Worm (Caenorhabditis elegans): ENCODE measurements around the gene lgc-5.
"Not testable (repeated sequence)": the region's sequence is repeated elsewhere in the genome, so short reads cannot be mapped to it uniquely, and the experiment has no call there.

The lgc-5 gene

ce11 chrIV:8333954-8333987 lies 8.7 kb upstream of the lgc-5 start, which contains the start of gene his-31:
Gene his-31 (minus strand): TSS chrIV:8333983.
- TF ChIP-seq unc-62 (GFP tag; optimal IDR thresholded peaks at IDR 0.05): no peak

ce11 chrIV:8333988-8334863 lies 8.3 kb upstream of the lgc-5 start, which contains the start of gene his-32:
Gene his-32 (plus strand): TSS chrIV:8334305.
- TF ChIP-seq unc-62 (GFP tag; optimal IDR thresholded peaks at IDR 0.05): no peak

DNA sequence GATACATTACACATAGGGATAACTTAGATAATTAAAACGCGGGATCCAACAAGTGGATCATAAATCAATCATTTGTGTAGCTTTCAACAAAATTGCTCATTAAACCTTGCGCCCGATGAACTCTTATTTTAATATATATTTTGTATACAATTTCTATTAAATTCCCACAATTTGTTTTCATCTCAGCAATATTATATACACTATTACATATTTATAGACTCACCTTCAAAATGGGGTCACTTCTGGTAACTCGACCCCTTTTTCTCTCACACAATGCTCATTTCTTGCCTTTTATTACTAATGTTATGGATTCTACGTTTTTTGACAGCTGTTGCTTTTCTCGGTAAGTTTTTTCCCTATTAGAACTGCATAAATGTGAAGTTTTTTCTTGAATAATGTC lies 2.8 kb upstream of the lgc-5 start, which contains the start of gene lgc-6:
lgc-6 (plus strand) TSS at position 301 of the 400 bp plus-strand sequence.
- TF ChIP-seq unc-62 (GFP tag; optimal IDR thresholded peaks at IDR 0.05): no peak

DNA sequence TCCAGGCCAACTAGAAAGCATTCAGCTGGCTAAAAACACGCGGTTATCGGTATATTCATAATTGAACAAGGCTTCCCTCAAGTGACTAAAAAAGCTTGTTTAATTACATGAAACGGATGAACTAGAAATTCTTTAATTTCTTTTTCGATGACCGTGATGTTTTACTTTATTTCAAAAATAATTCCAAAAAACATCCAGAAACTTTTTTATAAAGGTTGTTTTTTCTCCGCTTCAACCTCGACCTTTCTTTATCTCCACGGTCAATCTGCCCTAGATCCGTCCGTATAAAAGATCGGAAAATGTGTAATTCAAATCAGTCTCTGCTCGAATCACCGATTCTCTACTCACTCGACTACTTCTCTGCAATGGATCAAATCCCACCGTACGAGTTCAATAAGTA lies 3.0 kb downstream of the lgc-5 start, which contains the start of gene F17E9.5:
F17E9.5 (plus strand) TSS at position 301 of the 400 bp plus-strand sequence.
- no peak for TF ChIP-seq unc-62 (GFP tag; optimal IDR thresholded peaks at IDR 0.05)

- no peak for TF ChIP-seq unc-62 (GFP tag; optimal IDR thresholded peaks at IDR 0.05)
These were observed 4.6 kb downstream of the lgc-5 start, which contains the start of the genes F17E9.18 and F17E9.15 for ce11 chrIV:8347051-8347450. Gene F17E9.18 (minus strand): TSS chrIV:8347151. Gene F17E9.15 (plus strand): TSS chrIV:8347418.

DNA sequence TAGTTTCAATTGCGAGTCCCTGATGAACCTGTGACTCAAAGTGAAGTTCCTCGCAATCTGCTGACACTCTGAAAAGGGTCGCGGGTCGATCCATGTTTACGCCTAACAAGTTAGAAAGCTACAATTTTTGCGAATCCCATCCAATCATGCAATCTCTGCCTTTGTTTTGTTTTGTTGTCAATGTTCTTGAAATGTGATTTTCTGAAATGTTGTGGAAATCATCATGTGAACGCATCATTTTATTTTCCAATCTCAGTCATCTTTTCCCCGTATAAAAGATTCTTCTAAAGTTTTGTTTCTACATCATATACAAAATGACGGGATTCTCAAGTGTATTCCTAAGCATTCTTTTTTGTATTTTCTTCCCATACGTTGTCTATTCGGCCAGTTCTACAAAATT lies 5.6 kb downstream of the lgc-5 start, which contains the start of gene F17E9.4:
F17E9.4 (plus strand) TSS at position 301 of the 400 bp plus-strand sequence.
- no peak for TF ChIP-seq unc-62 (GFP tag; optimal IDR thresholded peaks at IDR 0.05)

- not testable (repeated sequence) for TF ChIP-seq unc-62 (GFP tag; optimal IDR thresholded peaks at IDR 0.05)
These were observed 9.6 kb downstream of the lgc-5 start, which contains the start of gene F17E9.16 for ce11 chrIV:8352036-8352435. Gene F17E9.16 (plus strand): TSS chrIV:8352336.

DNA sequence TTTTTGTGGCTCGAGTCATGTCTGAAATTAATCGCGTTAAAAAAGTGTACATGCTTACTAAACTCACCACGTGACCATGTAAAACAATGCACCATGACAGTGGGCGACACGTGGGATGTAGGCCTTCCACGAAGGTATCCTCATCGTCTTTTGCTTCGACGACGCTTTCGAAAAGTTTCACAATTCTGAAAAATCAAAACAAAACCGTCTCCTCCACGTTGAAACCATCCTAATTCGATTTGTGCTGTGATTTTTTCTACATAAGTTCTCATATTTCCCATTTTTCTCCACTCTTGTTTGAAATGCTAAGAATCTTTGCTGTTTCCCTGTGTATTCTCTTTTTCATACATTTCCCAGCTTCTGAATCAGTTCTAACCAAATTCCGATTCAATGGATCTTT lies 12.1 kb downstream of the lgc-5 start, which contains the start of gene F17E9.3:
F17E9.3 (plus strand) TSS at position 301 of the 400 bp plus-strand sequence.
- no peak for TF ChIP-seq unc-62 (GFP tag; optimal IDR thresholded peaks at IDR 0.05)

- no peak for TF ChIP-seq unc-62 (GFP tag; optimal IDR thresholded peaks at IDR 0.05)
These were observed 13.1 kb downstream of the lgc-5 start, which contains the start of the genes F17E9.2 and col-116 for ce11 chrIV:8355592-8355991. Gene F17E9.2 (plus strand): TSS chrIV:8355892. Gene col-116 (plus strand): TSS chrIV:8355906.

DNA sequence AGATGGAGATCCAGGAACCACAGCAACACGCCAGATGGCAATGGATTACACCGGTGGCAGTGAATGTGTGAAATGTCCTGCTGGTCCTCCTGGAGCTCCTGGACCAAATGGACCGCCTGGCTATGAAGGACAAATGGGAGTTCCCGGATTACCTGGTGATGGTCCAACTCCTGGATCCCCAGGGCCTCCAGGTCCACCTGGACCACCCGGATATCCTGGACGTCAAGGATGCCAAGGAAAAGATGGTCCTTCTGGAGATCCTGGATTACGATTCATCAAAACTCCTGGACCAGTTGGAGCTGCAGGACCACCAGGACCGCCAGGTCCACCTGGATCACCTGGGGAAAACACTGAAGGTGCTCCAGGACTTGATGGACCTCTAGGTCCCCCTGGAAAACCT lies 14.8 kb downstream of the lgc-5 start:
- TF ChIP-seq unc-62 (GFP tag; optimal IDR thresholded peaks at IDR 0.05): no peak

ce11 chrIV:8358492-8358891 lies 16.0 kb downstream of the lgc-5 start, which contains the start of gene D2096.13:
Gene D2096.13 (minus strand): TSS chrIV:8358592.
- no peak for TF ChIP-seq unc-62 (GFP tag; optimal IDR thresholded peaks at IDR 0.05)

DNA sequence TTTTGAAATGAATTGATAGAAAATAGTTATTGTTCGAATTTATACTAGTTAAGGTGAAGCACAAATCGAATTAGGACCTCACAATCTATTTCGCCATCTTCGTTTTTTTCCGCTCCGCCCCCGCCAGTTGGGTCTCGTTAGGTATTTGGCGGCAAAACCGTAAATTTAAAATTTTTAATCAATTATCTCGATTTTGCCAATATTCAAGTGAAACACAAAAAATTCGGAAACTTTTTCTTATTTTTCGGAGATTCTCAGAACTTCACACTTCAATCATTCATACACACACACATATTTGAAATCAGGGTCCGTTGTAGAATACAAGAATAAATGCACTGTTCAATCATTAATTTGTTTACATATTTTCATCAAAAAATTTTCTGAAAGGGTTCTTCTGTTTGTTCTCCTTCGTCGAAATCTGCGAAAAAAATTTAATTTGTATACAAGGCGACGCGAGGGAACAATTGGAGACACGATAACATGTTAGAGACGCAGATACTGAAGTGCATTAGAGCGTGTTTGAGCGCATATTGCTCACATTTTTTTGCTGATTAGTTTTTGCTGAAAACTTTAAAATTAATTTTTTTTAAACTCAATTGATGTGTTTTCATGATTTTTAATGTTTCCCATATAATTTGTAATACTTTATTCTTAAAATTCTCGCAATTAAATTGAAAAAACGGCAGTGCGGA lies 17.4 kb downstream of the lgc-5 start, which contains the start of gene D2096.5:
D2096.5 (minus strand) TSS at position 51 of the 692 bp plus-strand sequence.
- no peak for TF ChIP-seq unc-62 (GFP tag; optimal IDR thresholded peaks at IDR 0.05)

ce11 chrIV:8360817-8361216 lies 18.3 kb downstream of the lgc-5 start, which contains the start of gene sqv-1:
Gene sqv-1 (plus strand): TSS chrIV:8361117.
- TF ChIP-seq unc-62 (GFP tag; optimal IDR thresholded peaks at IDR 0.05): no peak

DNA sequence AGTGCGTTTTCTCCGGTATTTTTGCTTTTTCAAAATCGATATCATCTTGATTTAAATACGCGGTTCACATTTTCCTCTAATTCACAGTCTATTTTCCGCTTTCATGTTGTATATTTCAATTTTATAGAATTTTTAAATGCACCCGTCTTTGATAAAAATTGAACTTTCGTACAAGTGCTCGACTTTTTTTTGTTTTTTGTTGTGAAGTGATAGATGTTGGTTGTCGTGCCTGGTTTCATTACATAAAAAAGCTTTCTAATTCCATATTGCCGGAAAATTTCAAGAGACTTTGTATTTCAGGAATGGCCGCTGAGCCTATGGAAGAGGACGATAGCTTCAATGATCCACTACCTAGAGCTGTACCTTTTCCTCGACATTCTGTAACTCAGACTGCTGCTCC lies 20.7 kb downstream of the lgc-5 start, which contains the start of gene D2096.12:
D2096.12 (plus strand) TSS at position 301 of the 400 bp plus-strand sequence.
- TF ChIP-seq unc-62 (GFP tag; optimal IDR thresholded peaks at IDR 0.05): no peak

- TF ChIP-seq unc-62 (GFP tag; optimal IDR thresholded peaks at IDR 0.05): no peak
These were observed 23.8 kb downstream of the lgc-5 start, which contains the start of gene aagr-1 for ce11 chrIV:8366295-8366694. Gene aagr-1 (plus strand): TSS chrIV:8366521.

ce11 chrIV:8367887-8368286 lies 25.4 kb downstream of the lgc-5 start:
- no peak for TF ChIP-seq unc-62 (GFP tag; optimal IDR thresholded peaks at IDR 0.05)

All from whole organism, dauer.